Fruit fly (Drosophila melanogaster) whole organism, embryonic: ENCODE data around the gene CG2772.
A peak's percentile ranks its signal among the peaks of the same experiment; 100 is the strongest.

ENCODE experiments used
- B-H1 ChIP-seq: fragments of 200-800 bp; sonication (Bioruptor generic); IDR thresholded peaks from 3 replicates; pipeline ENCODE4 v1.3.6; 2022; ENCODE audit warnings: missing biosample characterization, missing genetic modification characterization
- Bdp1 ChIP-seq: fragments of 200-800 bp; sonication (Bioruptor generic); optimal IDR thresholded peaks from 3 replicates; lab custom pipeline; 2016; ENCODE audit warnings: missing biosample characterization, missing genetic modification characterization
- CG10959 ChIP-seq: fragments of 200-800 bp; sonication (Bioruptor generic); IDR thresholded peaks from 2 replicates; pipeline ENCODE4 v1.3.6; 2022; ENCODE audit warnings: missing biosample characterization, missing genetic modification characterization
- CG12769 ChIP-seq: fragments of 200-800 bp; sonication (Bioruptor generic); optimal IDR thresholded peaks from 2 replicates; lab custom pipeline; 2019; ENCODE audit warnings: missing biosample characterization, mild to moderate bottlenecking, missing genetic modification characterization, moderate library complexity
- CG13775 ChIP-seq: fragments of 200-800 bp; sonication (Bioruptor generic); optimal IDR thresholded peaks from 3 replicates; lab custom pipeline; 2017; ENCODE audit warnings: missing biosample characterization, mild to moderate bottlenecking, missing genetic modification characterization
- CG15696 ChIP-seq: fragments of 200-800 bp; sonication (Bioruptor generic); optimal IDR thresholded peaks from 2 replicates; lab custom pipeline; 2019; ENCODE audit warnings: missing biosample characterization, mild to moderate bottlenecking, missing genetic modification characterization, moderate library complexity
- CG17328 ChIP-seq: fragments of 200-800 bp; sonication (Bioruptor generic); IDR thresholded peaks from 2 replicates; pipeline ENCODE4 v1.3.6; 2022; ENCODE audit warnings: missing biosample characterization, missing genetic modification characterization
- CG17361 ChIP-seq: fragments of 200-800 bp; sonication (Bioruptor generic); IDR thresholded peaks from 3 replicates; pipeline ENCODE4 v1.3.6; 2022; ENCODE audit warnings: missing biosample characterization, missing genetic modification characterization
- CG1792 ChIP-seq: fragments of 200-800 bp; sonication (Bioruptor generic); optimal IDR thresholded peaks from 2 replicates; lab custom pipeline; 2016; ENCODE audit warnings: missing biosample characterization, missing genetic modification characterization
- CG2889 ChIP-seq: fragments of 200-800 bp; sonication (Bioruptor generic); IDR thresholded peaks from 3 replicates; pipeline ENCODE4 v1.3.6; 2022; ENCODE audit warnings: missing biosample characterization, missing genetic modification characterization
- CG3726 ChIP-seq: fragments of 200-800 bp; sonication (Bioruptor generic); IDR thresholded peaks from 3 replicates; pipeline ENCODE4, ENCODE4 v1.3.6; 2022; ENCODE audit warnings: missing biosample characterization, missing genetic modification characterization
- CG3847 ChIP-seq: fragments of 200-800 bp; sonication (Bioruptor generic); IDR thresholded peaks from 2 replicates; pipeline ENCODE4 v1.3.6; 2022; ENCODE audit warnings: missing biosample characterization, missing genetic modification characterization
- CG6854 ChIP-seq: fragments of 200-800 bp; sonication (Bioruptor generic); optimal IDR thresholded peaks from 3 replicates; lab custom pipeline; 2017; ENCODE audit warnings: missing biosample characterization, mild to moderate bottlenecking, missing genetic modification characterization
- CG8388 ChIP-seq: fragments of 200-800 bp; sonication (Bioruptor generic); optimal IDR thresholded peaks from 2 replicates; lab custom pipeline; 2019; ENCODE audit warnings: missing biosample characterization, mild to moderate bottlenecking, missing genetic modification characterization, moderate library complexity
- CG9609 ChIP-seq: fragments of 200-800 bp; sonication (Bioruptor generic); optimal IDR thresholded peaks from 3 replicates; lab custom pipeline; 2016; ENCODE audit warnings: missing biosample characterization, missing genetic modification characterization
- CG9876 ChIP-seq: fragments of 200-800 bp; sonication (Bioruptor generic); optimal IDR thresholded peaks from 2 replicates; lab custom pipeline; 2016; ENCODE audit warnings: missing biosample characterization, missing genetic modification characterization
- CG9932 ChIP-seq: fragments of 200-800 bp; sonication (Bioruptor generic); IDR thresholded peaks from 2 replicates; pipeline ENCODE4 v1.3.6; 2022; ENCODE audit warnings: missing biosample characterization, missing genetic modification characterization
- CoRest ChIP-seq: fragments of 200-800 bp; sonication (Bioruptor generic); optimal IDR thresholded peaks from 3 replicates; lab custom pipeline; 2018; ENCODE audit warnings: missing biosample characterization, mild to moderate bottlenecking, missing genetic modification characterization, moderate library complexity
- Doc2 ChIP-seq: fragments of 200-800 bp; sonication (Bioruptor generic); IDR thresholded peaks from 2 replicates; pipeline ENCODE4 v1.3.6; 2022; ENCODE audit warnings: missing biosample characterization, missing genetic modification characterization
- Gsc ChIP-seq: fragments of 200-800 bp; sonication (Bioruptor generic); IDR thresholded peaks from 2 replicates; pipeline ENCODE4 v1.3.6; 2022; ENCODE audit warnings: missing biosample characterization, missing genetic modification characterization
- H15 ChIP-seq: fragments of 200-800 bp; sonication (Bioruptor generic); IDR thresholded peaks from 3 replicates; pipeline ENCODE4 v1.3.6; 2022; ENCODE audit warnings: missing biosample characterization, missing genetic modification characterization
- H2.0 ChIP-seq: fragments of 200-800 bp; sonication (Bioruptor generic); IDR thresholded peaks from 2 replicates; pipeline ENCODE4 v1.3.6; 2022; ENCODE audit warnings: missing biosample characterization, missing genetic modification characterization
- Kr ChIP-seq: fragments of 200-800 bp; sonication (Bioruptor generic); optimal IDR thresholded peaks from 2 replicates; lab custom pipeline; 2017; ENCODE audit warnings: missing biosample characterization, mild to moderate bottlenecking, missing genetic modification characterization
- Lim3 ChIP-seq: fragments of 200-800 bp; sonication (Bioruptor generic); IDR thresholded peaks from 2 replicates; pipeline ENCODE4 v1.3.6; 2022; ENCODE audit warnings: missing biosample characterization, missing genetic modification characterization
- Meics ChIP-seq: fragments of 200-800 bp; sonication (Bioruptor generic); optimal IDR thresholded peaks from 2 replicates; lab custom pipeline; 2017; ENCODE audit warnings: missing biosample characterization, mild to moderate bottlenecking, missing genetic modification characterization
- Nf-YB ChIP-seq: fragments of 200-800 bp; sonication (Bioruptor generic); optimal IDR thresholded peaks from 3 replicates; lab custom pipeline; 2019; ENCODE audit warnings: missing biosample characterization, mild to moderate bottlenecking, missing genetic modification characterization, moderate library complexity
- NfI ChIP-seq: fragments of 200-800 bp; sonication (Bioruptor generic); optimal IDR thresholded peaks from 3 replicates; lab custom pipeline; 2018; ENCODE audit warnings: missing biosample characterization, mild to moderate bottlenecking, missing genetic modification characterization, moderate library complexity
- Rfx ChIP-seq: fragments of 200-800 bp; sonication (Bioruptor generic); IDR thresholded peaks from 2 replicates; pipeline ENCODE4 v1.3.6; 2022; ENCODE audit warnings: missing biosample characterization, missing genetic modification characterization
- Xrp1 ChIP-seq: fragments of 200-800 bp; sonication (Bioruptor generic); IDR thresholded peaks from 2 replicates; pipeline ENCODE4 v1.3.6; 2022; ENCODE audit warnings: missing biosample characterization, missing genetic modification characterization
- chinmo ChIP-seq: fragments of 200-800 bp; sonication (Bioruptor generic); IDR thresholded peaks from 4 replicates; pipeline ENCODE4 v1.3.6; 2022; ENCODE audit warnings: missing biosample characterization, missing genetic modification characterization; ENCODE audit not compliant: partially characterized antibody
- dan ChIP-seq: fragments of 200-800 bp; sonication (Bioruptor generic); IDR thresholded peaks from 2 replicates; pipeline ENCODE4 v1.3.6; 2022; ENCODE audit warnings: missing biosample characterization, missing genetic modification characterization
- disco-r ChIP-seq: fragments of 200-800 bp; sonication (Bioruptor generic); optimal IDR thresholded peaks from 2 replicates; lab custom pipeline; 2016; ENCODE audit warnings: missing biosample characterization, missing genetic modification characterization
- gcm ChIP-seq: fragments of 200-800 bp; sonication (Bioruptor generic); optimal IDR thresholded peaks from 2 replicates; lab custom pipeline; 2019; ENCODE audit warnings: missing biosample characterization, mild to moderate bottlenecking, missing genetic modification characterization, moderate library complexity
- gfzf ChIP-seq: fragments of 200-800 bp; sonication (Bioruptor generic); optimal IDR thresholded peaks from 2 replicates; lab custom pipeline; 2016; ENCODE audit warnings: missing biosample characterization, mild to moderate bottlenecking, missing genetic modification characterization, moderate library complexity
- hb ChIP-seq: fragments of 200-800 bp; sonication (Bioruptor generic); IDR thresholded peaks from 3 replicates; pipeline ENCODE4 v1.3.6; 2022; ENCODE audit warnings: missing biosample characterization, missing genetic modification characterization; ENCODE audit not compliant: partially characterized antibody
- kay ChIP-seq: fragments of 200-800 bp; sonication (Bioruptor generic); optimal IDR thresholded peaks from 2 replicates; lab custom pipeline; 2016; ENCODE audit warnings: missing biosample characterization, missing genetic modification characterization
- lmd ChIP-seq: fragments of 200-800 bp; sonication (Bioruptor generic); IDR thresholded peaks from 2 replicates; pipeline ENCODE4 v1.3.6; 2022; ENCODE audit warnings: missing biosample characterization, missing genetic modification characterization
- pho ChIP-seq: fragments of 200-800 bp; sonication (Bioruptor generic); optimal IDR thresholded peaks from 2 replicates; lab custom pipeline; 2016; ENCODE audit warnings: missing biosample characterization, missing genetic modification characterization
- pros ChIP-seq: fragments of 200-800 bp; sonication (Bioruptor generic); optimal IDR thresholded peaks from 3 replicates; lab custom pipeline; 2019; ENCODE audit warnings: missing biosample characterization, mild to moderate bottlenecking, missing genetic modification characterization, moderate library complexity
- ranshi ChIP-seq: fragments of 200-800 bp; sonication (Bioruptor generic); IDR thresholded peaks from 2 replicates; pipeline ENCODE4 v1.3.6; 2022; ENCODE audit warnings: missing biosample characterization, missing genetic modification characterization
- rib ChIP-seq: fragments of 200-800 bp; sonication (Bioruptor generic); IDR thresholded peaks from 2 replicates; pipeline ENCODE4 v1.3.6; 2022; ENCODE audit warnings: missing biosample characterization, missing genetic modification characterization
- trem ChIP-seq: fragments of 200-800 bp; optimal IDR thresholded peaks from 3 replicates; lab custom pipeline; 2019; ENCODE audit warnings: missing biosample characterization, mild to moderate bottlenecking, missing genetic modification characterization, moderate library complexity
- yki ChIP-seq: fragments of >200 bp; optimal IDR thresholded peaks from 3 replicates; lab custom pipeline; 2018

CG2772 gene

dm6 chr2L:3416527-3417304 is 29.1 kb upstream of the CG2772 start, which contains the start of gene CG31952 (continued):
- TF ChIP-seq CG9609 (GFP tag; lab: Kevin White, UChicago), result no peak
- TF ChIP-seq H2.0 (GFP tag; lab: Robert Waterston, UW), result no peak
- TF ChIP-seq gfzf (GFP tag; lab: Kevin White, UChicago), result no peak
- TF ChIP-seq CG9876 (GFP tag; lab: Kevin White, UChicago), result no peak
- TF ChIP-seq CG15696, result no peak
- no peak for TF ChIP-seq Xrp1 (GFP tag; lab: Robert Waterston, UW)
- no peak for TF ChIP-seq kay (GFP tag; lab: Kevin White, UChicago)
- no peak for TF ChIP-seq pho
- TF ChIP-seq H15 (GFP tag; lab: Robert Waterston, UW), result no peak
- no peak for TF ChIP-seq CG17328
- TF ChIP-seq CG3726 (GFP tag; lab: Robert Waterston, UW), result no peak
- no peak for TF ChIP-seq Meics (GFP tag; lab: Kevin White, UChicago)
- TF ChIP-seq pros (GFP tag; lab: Kevin White, UChicago), result no peak
- TF ChIP-seq hb, result no peak
- no peak for TF ChIP-seq CG13775 (GFP tag; lab: Kevin White, UChicago)
- TF ChIP-seq Gsc, result no peak
- TF ChIP-seq Lim3, result no peak
- TF ChIP-seq dan, result no peak
- no peak for TF ChIP-seq yki (lab: Kevin White, UChicago)
- TF ChIP-seq ranshi, result no peak
- TF ChIP-seq CG9932 (GFP tag; lab: Robert Waterston, UW), result no peak
- no peak for TF ChIP-seq CG6854 (GFP tag; lab: Kevin White, UChicago)
- no peak for TF ChIP-seq CG2889 (GFP tag; lab: Robert Waterston, UW)
- TF ChIP-seq CG8388 (GFP tag; lab: Kevin White, UChicago), result no peak
- no peak for TF ChIP-seq NfI (GFP tag; lab: Kevin White, UChicago)
- peak; percentile 38; the same call in 1 of the 2 replicates for TF ChIP-seq CG3847 (GFP tag; lab: Robert Waterston, UW)
- 0 out of 2 replicates have a peak, but pooled peaks have one; percentile 6 for TF ChIP-seq lmd (GFP tag; lab: Robert Waterston, UW)
- TF ChIP-seq Bdp1 (GFP tag; lab: Kevin White, UChicago), result no peak
- TF ChIP-seq CG12769 (tag; lab: Kevin White, UChicago), result peak; percentile 20
- no peak for TF ChIP-seq Kr
- TF ChIP-seq CG17361, result no peak
- TF ChIP-seq Nf-YB, result no peak
- no peak for TF ChIP-seq Doc2 (GFP tag; lab: Robert Waterston, UW)
- no peak for TF ChIP-seq rib (GFP tag; lab: Robert Waterston, UW)
- TF ChIP-seq CG10959, result no peak
- no peak for TF ChIP-seq gcm (GFP tag; lab: Kevin White, UChicago)
- TF ChIP-seq B-H1, result no peak
- peak; percentile 66; the same call in 2 of the 4 replicates for TF ChIP-seq chinmo (GFP tag; lab: Robert Waterston, UW)
- peak; percentile 17 for TF ChIP-seq CoRest
- no peak for TF ChIP-seq CG1792
- 0 out of 2 replicates have a peak, but pooled peaks have one; percentile 10 for TF ChIP-seq Rfx (GFP tag; lab: Robert Waterston, UW)
- no peak for TF ChIP-seq disco-r
- no peak for TF ChIP-seq trem (tag; lab: Kevin White, UChicago)
